Fruit fly (Drosophila melanogaster) S2 (cell line): ENCODE measurements around the gene Sry-beta.

Source experiments
- CG8478 ChIP-seq: fragments of >200 bp; optimal IDR thresholded peaks from 2 replicates; lab custom pipeline; 2018
- CTCF ChIP-seq, 2 experiments: fragments of >200 bp; optimal IDR thresholded peaks; 2 replicates each; lab custom pipeline; 2018

DNA sequence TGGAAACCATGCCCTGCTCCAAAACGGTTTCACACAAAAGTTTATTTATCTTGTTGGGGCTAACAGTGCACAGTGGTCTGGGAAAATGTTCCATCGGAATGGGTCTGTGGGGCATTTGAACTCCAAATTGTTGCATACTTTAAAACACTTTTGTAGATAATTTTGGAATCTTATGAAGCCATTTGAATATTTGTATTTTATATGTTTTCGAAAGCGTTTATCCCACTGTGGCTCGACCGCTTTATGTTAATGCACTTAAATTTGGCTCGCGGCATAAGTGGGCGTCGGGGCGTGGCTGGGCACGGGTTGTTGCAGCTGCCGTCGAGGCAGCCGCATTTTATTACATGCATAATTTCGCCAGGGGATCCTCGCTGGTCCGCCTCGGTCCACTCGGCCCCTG lies 32.3 kb downstream of the Sry-beta start:
- TF ChIP-seq CTCF (optimal IDR thresholded peaks at IDR 0.05; lab: Kevin White, UChicago) = no peak
- no peak for TF ChIP-seq CG8478 (lab: Kevin White, UChicago)
